Fruit fly (Drosophila melanogaster) whole organism: ENCODE results near the gene CG15756.

Experiments used
- CG8478 ChIP-seq: fragments of >200 bp; optimal IDR thresholded peaks from 2 replicates; lab custom pipeline; 2018; ENCODE audit warnings: inconsistent platforms
- EcR ChIP-seq, 2 experiments: fragments of >200 bp; optimal IDR thresholded peaks; 2 replicates each; lab custom pipeline; 2017; ENCODE audit warnings: missing biosample characterization in 2 of 2, missing genetic modification characterization in 2 of 2, missing genetic modification reagents in 2 of 2
- pan ChIP-seq: fragments of >200 bp; optimal IDR thresholded peaks from 2 replicates; lab custom pipeline; 2017
- psq ChIP-seq: fragments of >200 bp; optimal IDR thresholded peaks from 2 replicates; lab custom pipeline; 2017
- usp ChIP-seq: fragments of >200 bp; optimal IDR thresholded peaks from 2 replicates; lab custom pipeline; 2017; ENCODE audit warnings: missing biosample characterization, missing genetic modification characterization, mixed read lengths

DNA sequence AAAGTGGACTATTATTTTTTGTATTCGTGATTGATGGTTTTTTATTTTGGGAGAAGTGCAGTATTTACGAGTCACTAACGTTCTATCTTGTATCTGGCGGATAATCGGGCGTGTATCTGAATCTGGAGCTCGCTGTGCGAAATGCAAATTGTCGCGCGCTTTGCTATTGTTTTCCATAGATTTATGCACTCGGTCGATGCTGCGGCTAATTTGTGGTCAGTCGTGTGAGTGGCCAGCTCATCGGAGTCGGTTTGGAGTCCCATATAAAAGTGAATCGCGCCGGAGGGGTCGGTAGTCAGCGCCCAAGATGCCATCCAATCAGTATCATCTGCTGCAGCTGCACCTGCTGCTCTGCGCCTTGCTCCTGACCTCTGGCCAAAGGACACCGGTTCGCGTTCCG, 6.5 kb upstream of the CG15756 start, which contains the start of gene CG15754:
- TF ChIP-seq CG8478 (no peak), EcR (GFP tag; optimal IDR thresholded peaks at IDR 0.05; lab: Kevin White, UChicago) (no peak), pan (lab: Kevin White, UChicago) (no peak), usp (no peak), psq (no peak)
